Fruit fly (Drosophila melanogaster): ENCODE measurements around the gene CG13070.

- TF ChIP-seq psq (optimal IDR thresholded peaks at IDR 0.05): no peak
- TF ChIP-seq EcR (GFP tag; optimal IDR thresholded peaks at IDR 0.05): no peak
- TF ChIP-seq usp (GFP tag; optimal IDR thresholded peaks at IDR 0.05): no peak
Measured at dm6 chr3L:16269092-16269491, 5.9 kb downstream of the CG13070 start, which contains the start of gene CG13068.
